Fruit fly (Drosophila melanogaster): ENCODE data around the gene mRpL1.
A peak's percentile ranks its signal among the peaks of the same experiment; 100 is the strongest.

mRpL1 gene

dm6 chr3R:8305110-8305509 lies 3.9 kb downstream of the mRpL1 start, which contains the start of gene Sgt1:
Gene Sgt1 (minus strand): TSS chr3R:8305274.
- no peak for TF ChIP-seq CG8632 (GFP tag; optimal IDR thresholded peaks at IDR 0.05)
- TF ChIP-seq CG3032 (tag; optimal IDR thresholded peaks at IDR 0.05), result peak; percentile 17
- no peak for TF ChIP-seq Hr38 (GFP tag; optimal IDR thresholded peaks at IDR 0.05)
- TF ChIP-seq cyc (GFP tag; optimal IDR thresholded peaks at IDR 0.05), result peak; percentile 31
- peak; percentile 21 for TF ChIP-seq topi (GFP tag; optimal IDR thresholded peaks at IDR 0.05)
- TF ChIP-seq dsx (GFP tag; optimal IDR thresholded peaks at IDR 0.05; ENCODE audit: poor library complexity, severe bottlenecking), result no peak

- no peak for TF ChIP-seq net (GFP tag; optimal IDR thresholded peaks at IDR 0.05)
- peak; percentile 59 for TF ChIP-seq fkh (GFP tag; optimal IDR thresholded peaks at IDR 0.05)
- TF ChIP-seq fd85E (GFP tag; optimal IDR thresholded peaks at IDR 0.05), result no peak
- peak; percentile 49 for TF ChIP-seq Eip78C (GFP tag)
Observed at dm6 chr3R:8306188-8306926, 5.1 kb downstream of the mRpL1 start.

dm6 chr3R:8306927-8307261 lies 5.7 kb downstream of the mRpL1 start:
- no peak for TF ChIP-seq CG6792 (GFP tag; optimal IDR thresholded peaks at IDR 0.05)
- no peak for TF ChIP-seq CG6163 (GFP tag; IDR thresholded peaks at IDR 0.05)
- TF ChIP-seq CG10631 (GFP tag; optimal IDR thresholded peaks at IDR 0.05), result no peak
- TF ChIP-seq Eip78C (GFP tag), result no peak
- TF ChIP-seq salr (GFP tag; optimal IDR thresholded peaks at IDR 0.05), result no peak
- TF ChIP-seq CG11902 (GFP tag; optimal IDR thresholded peaks at IDR 0.05), result no peak
- no peak for TF ChIP-seq svp (GFP tag)
- no peak for TF ChIP-seq CG8319 (GFP tag; optimal IDR thresholded peaks at IDR 0.05)
- no peak for TF ChIP-seq Hr39 (GFP tag; optimal IDR thresholded peaks at IDR 0.05)
- TF ChIP-seq CG31627 (GFP tag; optimal IDR thresholded peaks at IDR 0.05), result no peak
- no peak for TF ChIP-seq CG11294 (GFP tag; IDR thresholded peaks at IDR 0.05)
- TF ChIP-seq Blimp-1 (GFP tag; optimal IDR thresholded peaks at IDR 0.05), result no peak
- no peak for TF ChIP-seq acj6 (GFP tag; optimal IDR thresholded peaks at IDR 0.05)
- TF ChIP-seq topi (GFP tag; optimal IDR thresholded peaks at IDR 0.05), result no peak
- no peak for TF ChIP-seq achi (GFP tag; optimal IDR thresholded peaks at IDR 0.05)
- no peak for TF ChIP-seq Ets96B (tag; optimal IDR thresholded peaks at IDR 0.05)
- TF ChIP-seq CG10669 (GFP tag; optimal IDR thresholded peaks at IDR 0.05), result no peak
- no peak for TF ChIP-seq CG6808 (GFP tag; optimal IDR thresholded peaks at IDR 0.05)
- no peak for TF ChIP-seq CG3032 (tag; optimal IDR thresholded peaks at IDR 0.05)
- TF ChIP-seq Lpt (GFP tag; optimal IDR thresholded peaks at IDR 0.05), result no peak

dm6 chr3R:8307283-8307682 lies 6.0 kb downstream of the mRpL1 start:
- TF ChIP-seq CG31627 (GFP tag; optimal IDR thresholded peaks at IDR 0.05) (no peak), OdsH (GFP tag; optimal IDR thresholded peaks at IDR 0.05) (no peak), CG11294 (GFP tag; IDR thresholded peaks at IDR 0.05) (no peak), ss (GFP tag; optimal IDR thresholded peaks at IDR 0.05) (no peak), CG32006 (GFP tag; optimal IDR thresholded peaks at IDR 0.05) (no peak)

- TF ChIP-seq dsx (GFP tag; optimal IDR thresholded peaks at IDR 0.05; ENCODE audit: poor library complexity, severe bottlenecking) (no peak), Eip78C (GFP tag) (peak; percentile 34), fkh (GFP tag; optimal IDR thresholded peaks at IDR 0.05) (peak; percentile 72)
Observed at dm6 chr3R:8308515-8308959, 7.3 kb downstream of the mRpL1 start, which contains the start of gene tex. Gene tex (minus strand): TSS chr3R:8308645.

dm6 chr3R:8310678-8311077 lies 9.4 kb downstream of the mRpL1 start, which contains the start of gene CG11693:
Gene CG11693 (minus strand): TSS chr3R:8310778.
- TF ChIP-seq CG4318 (GFP tag; optimal IDR thresholded peaks at IDR 0.05), result no peak
- no peak for TF ChIP-seq esn (GFP tag; optimal IDR thresholded peaks at IDR 0.05)
- TF ChIP-seq svp (GFP tag), result no peak
